Worm (Caenorhabditis elegans): Measurements from ENCODE around the gene C23G10.5.
A peak's percentile ranks its signal among the peaks of the same experiment; 100 is the strongest.

DNA sequence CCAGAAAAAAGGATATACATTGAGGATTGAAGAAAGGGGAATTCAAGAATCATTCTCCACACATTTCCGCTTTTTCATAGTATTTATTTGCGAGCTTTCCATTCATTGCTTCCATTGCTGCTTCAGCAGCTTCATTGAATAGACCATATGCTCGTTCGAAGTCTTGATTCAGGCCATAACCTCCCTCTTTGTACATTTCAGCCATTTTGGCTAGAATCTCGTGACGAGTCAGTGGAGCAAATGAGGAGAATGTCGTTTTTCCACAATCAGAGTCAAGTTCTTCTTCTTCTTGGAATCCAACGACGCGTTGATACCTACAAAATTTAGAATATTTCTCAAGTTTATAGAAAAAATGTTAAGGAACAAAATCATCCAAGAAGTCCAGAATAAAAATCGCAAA, 25.7 kb upstream of the C23G10.5 start:
- TF ChIP-seq mml-1 (tag; optimal IDR thresholded peaks at IDR 0.05) (no peak), ama-1 (optimal IDR thresholded peaks at IDR 0.05) (peak; percentile 73)

All from whole organism, L3 larva.